Fruit fly (Drosophila melanogaster): ENCODE results near the gene CG12991.

The CG12991 gene

dm6 chrX:17581606-17582281 is 2.1 kb downstream of the CG12991 start:
- TF ChIP-seq Ets96B (tag; optimal IDR thresholded peaks at IDR 0.05) (peak; percentile 54), CG6808 (GFP tag; optimal IDR thresholded peaks at IDR 0.05) (peak; percentile 43), lz (GFP tag; optimal IDR thresholded peaks at IDR 0.05) (no peak), dsx (GFP tag; optimal IDR thresholded peaks at IDR 0.05; ENCODE audit: poor library complexity, severe bottlenecking) (peak; percentile 66), CG3919 (GFP tag; optimal IDR thresholded peaks at IDR 0.05) (peak; percentile 61), Sox102F (GFP tag; optimal IDR thresholded peaks at IDR 0.05) (peak; percentile 23), acj6 (GFP tag; optimal IDR thresholded peaks at IDR 0.05) (peak; percentile 56), Sox14 (GFP tag; optimal IDR thresholded peaks at IDR 0.05) (peak; percentile 30), CG6276 (GFP tag; optimal IDR thresholded peaks at IDR 0.05) (no peak), CG16779 (tag; optimal IDR thresholded peaks at IDR 0.05) (no peak), fd85E (GFP tag; optimal IDR thresholded peaks at IDR 0.05) (no peak), CG10631 (GFP tag; optimal IDR thresholded peaks at IDR 0.05) (peak; percentile 58), esn (GFP tag; optimal IDR thresholded peaks at IDR 0.05) (peak; percentile 42), CG10669 (GFP tag; optimal IDR thresholded peaks at IDR 0.05) (peak; percentile 59), fkh (GFP tag; optimal IDR thresholded peaks at IDR 0.05) (peak; percentile 57), CG15336 (GFP tag; IDR thresholded peaks at IDR 0.05) (no peak), Hr39 (GFP tag; optimal IDR thresholded peaks at IDR 0.05) (no peak), CG3032 (tag; optimal IDR thresholded peaks at IDR 0.05) (peak; percentile 32), achi (GFP tag; optimal IDR thresholded peaks at IDR 0.05) (peak; percentile 59), vri (GFP tag; optimal IDR thresholded peaks at IDR 0.05) (peak; percentile 38), Lpt (GFP tag; optimal IDR thresholded peaks at IDR 0.05) (no peak), CG34406 (GFP tag; optimal IDR thresholded peaks at IDR 0.05) (peak; percentile 40), CG6163 (GFP tag; IDR thresholded peaks at IDR 0.05) (no peak), CG8632 (GFP tag; optimal IDR thresholded peaks at IDR 0.05) (peak; percentile 54), net (GFP tag; optimal IDR thresholded peaks at IDR 0.05) (peak; percentile 12), CG6792 (GFP tag; optimal IDR thresholded peaks at IDR 0.05) (peak; percentile 43), Eip75B (GFP tag; optimal IDR thresholded peaks at IDR 0.05) (peak; percentile 17), CG7368 (GFP tag; optimal IDR thresholded peaks at IDR 0.05) (no peak), ss (GFP tag; optimal IDR thresholded peaks at IDR 0.05) (peak; percentile 38 to 72), Smox (GFP tag; optimal IDR thresholded peaks at IDR 0.05) (peak; percentile 8), pdm3 (GFP tag; optimal IDR thresholded peaks at IDR 0.05) (peak; percentile 39), svp (GFP tag) (peak; percentile 73), topi (GFP tag; optimal IDR thresholded peaks at IDR 0.05) (no peak), OdsH (GFP tag; optimal IDR thresholded peaks at IDR 0.05) (peak; percentile 57), spab (GFP tag; optimal IDR thresholded peaks at IDR 0.05) (peak; percentile 43), Gug (GFP tag; IDR thresholded peaks at IDR 0.05) (0 out of 2 replicates have a peak, but pooled peaks have one; percentile 13), Met (GFP tag; optimal IDR thresholded peaks at IDR 0.05) (peak; percentile 5), CG4318 (GFP tag; optimal IDR thresholded peaks at IDR 0.05) (peak; percentile 2), eg (GFP tag; IDR thresholded peaks at IDR 0.05) (no peak), CG32006 (GFP tag; optimal IDR thresholded peaks at IDR 0.05) (peak; percentile 61), CG11762 (GFP tag; optimal IDR thresholded peaks at IDR 0.05; ENCODE audit: insufficient read depth) (peak; percentile 56), CG11902 (GFP tag; optimal IDR thresholded peaks at IDR 0.05) (peak; percentile 11), CG9139 (GFP tag; optimal IDR thresholded peaks at IDR 0.05) (no peak), CG8319 (GFP tag; optimal IDR thresholded peaks at IDR 0.05) (peak; percentile 18), CG31627 (GFP tag; optimal IDR thresholded peaks at IDR 0.05) (no peak), salr (GFP tag; optimal IDR thresholded peaks at IDR 0.05) (peak in 1 of 2 experiments; percentile 50), CG8119 (GFP tag; IDR thresholded peaks at IDR 0.05) (0 out of 3 replicates have a peak, but pooled peaks have one; percentile 30), Eip78C (GFP tag) (peak; percentile 83), fd59A (GFP tag; optimal IDR thresholded peaks at IDR 0.05) (peak; percentile 21), CG1621 (tag; optimal IDR thresholded peaks at IDR 0.05) (peak; percentile 4), Hr38 (GFP tag; optimal IDR thresholded peaks at IDR 0.05) (no peak)
